Worm (Caenorhabditis elegans): ENCODE measurements around the gene uaf-1.

Gene uaf-1

DNA sequence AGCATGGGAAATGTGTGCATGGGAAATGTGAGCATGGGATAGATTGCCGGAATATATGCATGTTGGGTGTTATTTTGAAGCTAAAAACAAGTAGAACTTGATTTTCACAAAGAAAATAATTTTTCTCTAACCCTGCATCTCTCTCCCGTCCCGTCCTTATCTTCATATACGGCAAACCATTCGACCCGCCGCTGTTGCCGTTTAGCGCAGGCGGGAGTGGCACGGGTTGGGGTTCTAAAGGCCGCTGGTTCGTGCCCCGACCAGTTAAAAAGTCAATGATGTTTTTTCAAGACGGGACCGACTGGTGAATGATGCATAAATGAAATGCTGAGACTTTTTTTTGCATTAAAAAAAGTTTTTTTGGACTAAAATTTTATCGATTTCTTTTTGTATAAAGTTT is 45.9 kb upstream of the uaf-1 start (continued):
- TF ChIP-seq ceh-31 (tag; optimal IDR thresholded peaks at IDR 0.05) (no peak), pat-9 (tag; optimal IDR thresholded peaks at IDR 0.05) (peak; percentile 24), pha-2 (tag; optimal IDR thresholded peaks at IDR 0.05) (peak; percentile 61), sox-4 (tag; optimal IDR thresholded peaks at IDR 0.05) (peak; percentile 64), pha-4 (tag; optimal IDR thresholded peaks at IDR 0.05) (no peak), nhr-232 (tag; optimal IDR thresholded peaks at IDR 0.05) (peak; percentile 23), K09A11.1 (tag; optimal IDR thresholded peaks at IDR 0.05; ENCODE audit: insufficient read depth) (no peak), F13H6.1 (tag; optimal IDR thresholded peaks at IDR 0.05) (peak; percentile 34), ceh-45 (GFP tag; IDR thresholded peaks at IDR 0.05) (no peak), ceh-18 (tag; optimal IDR thresholded peaks at IDR 0.05) (peak; percentile 15)

DNA sequence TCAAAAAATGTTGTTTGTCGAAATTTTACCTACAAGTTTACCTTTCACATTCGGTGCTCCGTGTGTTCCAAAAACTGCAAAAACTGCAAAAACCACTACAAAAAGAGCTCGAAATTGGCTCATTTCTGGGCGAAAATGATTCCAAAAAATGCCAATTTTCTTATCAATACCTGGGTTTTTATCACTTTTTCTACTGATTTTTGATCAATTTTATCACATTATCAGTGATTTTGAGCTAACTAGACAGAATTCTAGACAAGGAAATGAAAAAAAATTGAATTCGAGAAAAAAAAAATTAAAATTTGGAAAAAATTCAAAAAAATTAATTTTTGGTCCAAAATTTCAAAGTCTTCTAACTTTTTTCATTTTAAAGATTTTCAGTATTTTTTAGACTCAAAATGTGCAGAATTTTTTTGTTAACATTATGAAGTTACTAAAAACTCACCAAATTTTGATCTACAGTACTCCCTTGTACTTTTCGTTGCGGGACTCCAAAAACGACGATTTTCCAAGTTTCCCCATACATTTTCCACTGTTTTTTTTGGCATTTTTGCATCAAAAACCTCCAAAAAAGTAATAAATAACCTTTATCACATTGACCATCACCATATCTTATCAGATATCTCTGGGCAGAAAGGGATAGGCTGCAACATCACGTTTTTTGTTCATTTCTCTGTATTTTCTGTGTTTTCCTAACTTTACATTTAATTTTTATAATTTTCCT is 39.6 kb upstream of the uaf-1 start, which contains the start of the genes F58B6.1 and acsd-1:
Gene F58B6.1 (minus strand): TSS at position 133 of the 724 bp plus-strand sequence.
Gene acsd-1 (plus strand): TSS at position 674 of the 724 bp plus-strand sequence.
- TF ChIP-seq elt-2 (tag; optimal IDR thresholded peaks at IDR 0.05): peak; percentile 68
- TF ChIP-seq ceh-31 (tag; optimal IDR thresholded peaks at IDR 0.05): no peak

ce11 chrIII:1102908-1103307 is 26.6 kb upstream of the uaf-1 start, which contains the start of gene exc-6:
Gene exc-6, plus strand, starts transcription at chrIII:1103208.
- TF ChIP-seq hlh-30 (tag; optimal IDR thresholded peaks at IDR 0.05; ENCODE audit: insufficient read depth) (no peak), Y22D7AL.16 (tag; optimal IDR thresholded peaks at IDR 0.05) (no peak), gmeb-2 (tag; optimal IDR thresholded peaks at IDR 0.05) (no peak), F13H6.1 (tag; optimal IDR thresholded peaks at IDR 0.05) (no peak), C38D4.7 (GFP tag; optimal IDR thresholded peaks at IDR 0.05) (no peak)

- peak; percentile 92 for TF ChIP-seq dve-1 (tag; optimal IDR thresholded peaks at IDR 0.05)
- no peak for TF ChIP-seq ceh-14 (tag; optimal IDR thresholded peaks at IDR 0.05)
Observed at ce11 chrIII:1099523-1099922, 23.2 kb upstream of the uaf-1 start.

DNA sequence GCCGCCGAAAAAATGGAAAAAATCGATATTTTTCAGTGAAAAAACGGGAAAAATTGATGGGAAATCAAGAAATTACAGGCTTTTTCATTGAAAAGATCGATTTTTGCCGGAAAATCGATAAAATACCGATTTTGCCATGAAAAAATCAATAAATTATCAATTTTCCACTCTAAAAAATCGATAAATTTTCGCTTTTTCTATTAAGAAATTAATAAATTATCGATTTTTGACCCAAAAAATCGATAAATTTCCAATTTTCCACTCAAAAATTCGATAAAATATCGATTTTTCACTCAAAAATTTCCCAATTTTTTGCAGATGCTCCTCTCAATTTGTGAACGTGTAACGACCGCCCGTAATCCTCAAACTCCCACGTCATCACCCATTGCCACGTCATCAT is 18.0 kb upstream of the uaf-1 start:
- TF ChIP-seq ceh-48 (tag; optimal IDR thresholded peaks at IDR 0.05) (peak; percentile 30), eyg-1 (tag; optimal IDR thresholded peaks at IDR 0.05) (no peak), tbx-2 (tag; optimal IDR thresholded peaks at IDR 0.05) (no peak)

- TF ChIP-seq K02D7.2 (tag; optimal IDR thresholded peaks at IDR 0.05) (no peak), ceh-48 (tag; optimal IDR thresholded peaks at IDR 0.05) (peak; percentile 69)
Observed at ce11 chrIII:1084971-1085370, 8.6 kb upstream of the uaf-1 start.

ce11 chrIII:1081101-1081500 is 4.7 kb upstream of the uaf-1 start, which contains the start of gene par-2:
Gene par-2, plus strand, starts transcription at chrIII:1081401.
- TF ChIP-seq pha-2 (tag; optimal IDR thresholded peaks at IDR 0.05): no peak
- no peak for TF ChIP-seq rnt-1 (tag; optimal IDR thresholded peaks at IDR 0.05)
- no peak for TF ChIP-seq odd-2 (tag; optimal IDR thresholded peaks at IDR 0.05)
- TF ChIP-seq ceh-34 (tag; optimal IDR thresholded peaks at IDR 0.05): no peak
- TF ChIP-seq lin-11 (tag; optimal IDR thresholded peaks at IDR 0.05): no peak

ce11 chrIII:1080536-1080935 is 4.2 kb upstream of the uaf-1 start, which contains the start of the genes rab-18 and kbp-4:
Gene rab-18, minus strand, starts transcription at chrIII:1080775.
Gene kbp-4, plus strand, starts transcription at chrIII:1080901.
- peak; percentile 26 for TF ChIP-seq odd-2 (tag; optimal IDR thresholded peaks at IDR 0.05)
- peak; percentile 65 for TF ChIP-seq ceh-18 (tag; optimal IDR thresholded peaks at IDR 0.05)
- no peak for TF ChIP-seq unc-3 (GFP tag; conservative IDR thresholded peaks at IDR 0.05)
- TF ChIP-seq unc-3 (tag; optimal IDR thresholded peaks at IDR 0.05): peak; percentile 7
- peak; percentile 56 for TF ChIP-seq ceh-31 (tag; optimal IDR thresholded peaks at IDR 0.05)
- TF ChIP-seq Y22D7AL.16 (tag; optimal IDR thresholded peaks at IDR 0.05): no peak
- peak; percentile 88 for TF ChIP-seq nfya-1 (tag; optimal IDR thresholded peaks at IDR 0.05)
- peak; percentile 60 for TF ChIP-seq tbx-2 (tag; optimal IDR thresholded peaks at IDR 0.05)
- TF ChIP-seq pqm-1 (tag; optimal IDR thresholded peaks at IDR 0.05): peak; percentile 21
- TF ChIP-seq ets-4 (tag; optimal IDR thresholded peaks at IDR 0.05): peak; percentile 7
- no peak for TF ChIP-seq mec-3 (tag; optimal IDR thresholded peaks at IDR 0.05; ENCODE audit: borderline replicate concordance)
- TF ChIP-seq ceh-48 (tag; optimal IDR thresholded peaks at IDR 0.05): peak; percentile 90
- peak; percentile 44 for TF ChIP-seq ceh-14 (tag; optimal IDR thresholded peaks at IDR 0.05)
- TF ChIP-seq elt-2 (tag; optimal IDR thresholded peaks at IDR 0.05): peak; percentile 62
- TF ChIP-seq ceh-30 (tag; optimal IDR thresholded peaks at IDR 0.05): peak; percentile 49
- TF ChIP-seq ceh-34 (tag; optimal IDR thresholded peaks at IDR 0.05): peak; percentile 61
- no peak for TF ChIP-seq syd-9 (tag; optimal IDR thresholded peaks at IDR 0.05)
- TF ChIP-seq sox-4 (tag; optimal IDR thresholded peaks at IDR 0.05): no peak
- no peak for TF ChIP-seq che-1 (tag; optimal IDR thresholded peaks at IDR 0.05)
- no peak for TF ChIP-seq pat-9 (tag; optimal IDR thresholded peaks at IDR 0.05)
- peak; percentile 49 for TF ChIP-seq dve-1 (tag; optimal IDR thresholded peaks at IDR 0.05)
- TF ChIP-seq rnt-1 (tag; optimal IDR thresholded peaks at IDR 0.05): peak; percentile 57

Data from whole organism, late embryonic.